Worm (Caenorhabditis elegans): ENCODE measurements around the gene ZK180.8.

- TF ChIP-seq mdl-1 (tag; optimal IDR thresholded peaks at IDR 0.05), result no peak
- TF ChIP-seq snpc-4 (tag; optimal IDR thresholded peaks at IDR 0.05), result no peak
- TF ChIP-seq dpl-1 (GFP tag; optimal IDR thresholded peaks at IDR 0.05), result no peak
- no peak for TF ChIP-seq lin-13 (GFP tag; optimal IDR thresholded peaks at IDR 0.05)
- no peak for TF ChIP-seq unc-98 (GFP tag; IDR thresholded peaks at IDR 0.05)
- TF ChIP-seq nhr-90 (tag; optimal IDR thresholded peaks at IDR 0.05; ENCODE audit: poor library complexity), result no peak
- TF ChIP-seq ama-1 (optimal IDR thresholded peaks at IDR 0.05), result no peak
- peak; percentile 20 for TF ChIP-seq lin-14 (GFP tag; optimal IDR thresholded peaks at IDR 0.05)
- no peak for TF ChIP-seq fos-1 (tag; optimal IDR thresholded peaks at IDR 0.05)
- TF ChIP-seq nhr-12 (tag; optimal IDR thresholded peaks at IDR 0.05), result no peak
- no peak for TF ChIP-seq dsc-1 (tag; optimal IDR thresholded peaks at IDR 0.05)
Measured at ce11 chrIV:4478612-4479011, 32.9 kb downstream of the ZK180.8 start.
